Worm (Caenorhabditis elegans): ENCODE results near the gene F33C8.4.

- TF ChIP-seq pha-4 (tag; optimal IDR thresholded peaks at IDR 0.05) (no peak), snpc-1.3 (tag; optimal IDR thresholded peaks at IDR 0.05; ENCODE audit: insufficient read depth) (no peak), Y53G8AR.9 (GFP tag; conservative IDR thresholded peaks at IDR 0.05) (no peak), nfya-2 (GFP tag; IDR thresholded peaks at IDR 0.05) (no peak)
Observed at ce11 chrX:14740019-14740418, 7.9 kb downstream of the F33C8.4 start, which contains the start of gene C05G5.1.

All from whole organism, young adult.